Worm (Caenorhabditis elegans): Measurements from ENCODE around the gene odr-7.

DNA sequence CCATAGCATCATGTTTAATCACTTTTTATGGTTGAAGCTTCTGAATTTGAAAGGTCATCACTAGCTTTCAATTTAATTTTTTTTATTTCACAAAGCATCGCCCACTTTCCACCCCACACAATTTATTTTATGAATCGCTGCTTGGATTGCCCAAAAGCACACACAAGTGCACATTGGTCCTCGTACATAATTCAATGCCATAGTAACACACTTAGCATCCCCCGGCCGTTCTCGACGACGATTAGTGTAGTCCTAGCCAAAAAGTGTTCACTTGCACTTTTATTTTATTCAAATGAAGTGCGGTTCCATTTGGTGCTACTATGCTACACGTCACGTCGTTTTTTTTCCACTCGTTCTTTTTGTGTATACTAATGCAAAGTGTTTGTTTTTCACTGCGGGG lies 17.6 kb upstream of the odr-7 start:
- TF ChIP-seq rnt-1 (tag; optimal IDR thresholded peaks at IDR 0.05) (no peak), nhr-232 (tag; optimal IDR thresholded peaks at IDR 0.05) (no peak), hlh-15 (tag; optimal IDR thresholded peaks at IDR 0.05) (no peak), ceh-6 (GFP tag; optimal IDR thresholded peaks at IDR 0.05) (no peak)

Measured in whole organism, late embryonic.